Fruit fly (Drosophila melanogaster) whole organism, embryonic: ENCODE results near the gene yl.

ENCODE experiments used
- Bdp1 ChIP-seq: fragments of 200-800 bp; sonication (Bioruptor generic); optimal IDR thresholded peaks from 3 replicates; lab custom pipeline; 2016; ENCODE audit warnings: missing biosample characterization, missing genetic modification characterization
- CG10267 ChIP-seq: fragments of 200-800 bp; sonication (Bioruptor generic); optimal IDR thresholded peaks from 2 replicates; lab custom pipeline; 2018; ENCODE audit warnings: missing biosample characterization, mild to moderate bottlenecking, missing genetic modification characterization, moderate library complexity
- CG11093 ChIP-seq: fragments of 200-800 bp; sonication (Bioruptor generic); IDR thresholded peaks from 3 replicates; pipeline ENCODE4 v1.3.6; 2022; ENCODE audit warnings: missing biosample characterization, missing genetic modification characterization
- CG11560 ChIP-seq: fragments of 200-800 bp; sonication (Bioruptor generic); IDR thresholded peaks from 3 replicates; pipeline ENCODE4 v1.3.6; 2022; ENCODE audit warnings: missing biosample characterization, missing genetic modification characterization
- CG14050 ChIP-seq: fragments of 200-800 bp; sonication (Bioruptor generic); IDR thresholded peaks from 3 replicates; pipeline ENCODE4 v1.3.6; 2022; ENCODE audit warnings: missing biosample characterization, missing genetic modification characterization
- CG1603 ChIP-seq: fragments of 200-800 bp; sonication (Bioruptor generic); optimal IDR thresholded peaks from 2 replicates; lab custom pipeline; 2019; ENCODE audit warnings: missing biosample characterization, mild to moderate bottlenecking, missing genetic modification characterization, moderate library complexity
- CG16815 ChIP-seq: fragments of 200-800 bp; sonication (Bioruptor generic); optimal IDR thresholded peaks from 3 replicates; lab custom pipeline; 2017; ENCODE audit warnings: missing biosample characterization, mild to moderate bottlenecking, missing genetic modification characterization
- CG17361 ChIP-seq: fragments of 200-800 bp; sonication (Bioruptor generic); IDR thresholded peaks from 3 replicates; pipeline ENCODE4 v1.3.6; 2022; ENCODE audit warnings: missing biosample characterization, missing genetic modification characterization
- CG17802 ChIP-seq: fragments of 200-800 bp; sonication (Bioruptor generic); optimal IDR thresholded peaks from 2 replicates; lab custom pipeline; 2018; ENCODE audit warnings: missing biosample characterization, mild to moderate bottlenecking, missing genetic modification characterization, moderate library complexity
- CG30431 ChIP-seq: fragments of 200-800 bp; sonication (Bioruptor generic); optimal IDR thresholded peaks from 2 replicates; lab custom pipeline; 2017; ENCODE audit warnings: missing biosample characterization, missing genetic modification characterization
- CG3065 ChIP-seq: fragments of 200-800 bp; sonication (Bioruptor generic); optimal IDR thresholded peaks from 2 replicates; lab custom pipeline; 2016; ENCODE audit warnings: missing biosample characterization, missing genetic modification characterization
- CG31365 ChIP-seq: fragments of 200-800 bp; sonication (Bioruptor generic); optimal IDR thresholded peaks from 2 replicates; lab custom pipeline; 2018; ENCODE audit warnings: missing biosample characterization, mild to moderate bottlenecking, missing genetic modification characterization
- CG31441 ChIP-seq: fragments of 200-800 bp; sonication (Bioruptor generic); IDR thresholded peaks from 2 replicates; pipeline ENCODE4 v1.3.6; 2022; ENCODE audit warnings: missing biosample characterization, missing genetic modification characterization
- CG3838 ChIP-seq: fragments of 200-800 bp; sonication (Bioruptor generic); optimal IDR thresholded peaks from 3 replicates; lab custom pipeline; 2016; ENCODE audit warnings: missing biosample characterization, missing genetic modification characterization
- CG3995 ChIP-seq: fragments of 200-800 bp; sonication (Bioruptor generic); optimal IDR thresholded peaks from 3 replicates; lab custom pipeline; 2016; ENCODE audit warnings: missing biosample characterization, missing genetic modification characterization
- CG4360 ChIP-seq: fragments of 200-800 bp; sonication (Bioruptor generic); IDR thresholded peaks from 2 replicates; pipeline ENCODE4 v1.3.6; 2022; ENCODE audit warnings: missing biosample characterization, missing genetic modification characterization
- CG4854 ChIP-seq: fragments of 200-800 bp; sonication (Bioruptor generic); optimal IDR thresholded peaks from 2 replicates; lab custom pipeline; 2016; ENCODE audit warnings: missing biosample characterization, missing genetic modification characterization, inconsistent platforms
- CG5245 ChIP-seq: fragments of 200-800 bp; sonication (Bioruptor generic); optimal IDR thresholded peaks from 3 replicates; lab custom pipeline; 2016; ENCODE audit warnings: missing biosample characterization, missing genetic modification characterization
- CG6272 ChIP-seq: fragments of 200-800 bp; sonication (Bioruptor generic); IDR thresholded peaks from 2 replicates; pipeline ENCODE4 v1.3.6; 2022; ENCODE audit warnings: missing biosample characterization, missing genetic modification characterization
- CG6683 ChIP-seq: fragments of 200-800 bp; sonication (Bioruptor generic); optimal IDR thresholded peaks from 2 replicates; lab custom pipeline; 2017; ENCODE audit warnings: missing biosample characterization, mild to moderate bottlenecking, missing genetic modification characterization, missing genetic modification reagents
- CG6689 ChIP-seq: fragments of 200-800 bp; sonication (Bioruptor generic); IDR thresholded peaks from 2 replicates; pipeline ENCODE4 v1.3.6; 2022; ENCODE audit warnings: missing biosample characterization, missing genetic modification characterization
- CG7357 ChIP-seq: fragments of 200-800 bp; sonication (Bioruptor generic); IDR thresholded peaks from 3 replicates; pipeline ENCODE4 v1.3.6; 2022; ENCODE audit warnings: missing biosample characterization, missing genetic modification characterization
- CkIIα-i1 ChIP-seq: fragments of 200-800 bp; sonication (Bioruptor generic); IDR thresholded peaks from 2 replicates; pipeline ENCODE4 v1.3.6; 2022; ENCODE audit warnings: missing biosample characterization, missing genetic modification characterization
- Deaf1 ChIP-seq: fragments of 200-800 bp; optimal IDR thresholded peaks from 3 replicates; lab custom pipeline; 2019; ENCODE audit warnings: missing biosample characterization, mild to moderate bottlenecking, missing genetic modification characterization, moderate library complexity
- E2f1 ChIP-seq: fragments of 200-800 bp; sonication (Bioruptor generic); IDR thresholded peaks from 2 replicates; pipeline ENCODE4 v1.3.6; 2022; ENCODE audit warnings: missing biosample characterization, missing genetic modification characterization
- Fer1 ChIP-seq: fragments of 200-800 bp; sonication (Bioruptor generic); optimal IDR thresholded peaks from 2 replicates; lab custom pipeline; 2017; ENCODE audit warnings: missing biosample characterization, mild to moderate bottlenecking, missing genetic modification characterization
- HHEX ChIP-seq: fragments of 200-800 bp; sonication (Bioruptor generic); optimal IDR thresholded peaks from 3 replicates; lab custom pipeline; 2017; ENCODE audit warnings: missing biosample characterization, mild to moderate bottlenecking, missing genetic modification characterization, missing genetic modification reagents
- HmgZ ChIP-seq: fragments of 200-800 bp; sonication (Bioruptor generic); optimal IDR thresholded peaks from 2 replicates; lab custom pipeline; 2018; ENCODE audit warnings: missing biosample characterization, mild to moderate bottlenecking, missing genetic modification characterization
- Lpt ChIP-seq: fragments of >200 bp; optimal IDR thresholded peaks from 2 replicates; lab custom pipeline; 2018; ENCODE audit warnings: missing biosample characterization, missing genetic modification characterization
- Med ChIP-seq: fragments of 200-800 bp; sonication (Bioruptor generic); peaks from one replicate; lab custom pipeline; 2016; ENCODE audit warnings: missing biosample characterization, missing genetic modification characterization, mild to moderate bottlenecking, inconsistent platforms, moderate library complexity
- Meics ChIP-seq: fragments of 200-800 bp; sonication (Bioruptor generic); optimal IDR thresholded peaks from 2 replicates; lab custom pipeline; 2017; ENCODE audit warnings: missing biosample characterization, mild to moderate bottlenecking, missing genetic modification characterization
- NC2α ChIP-seq: fragments of 200-800 bp; sonication (Bioruptor generic); optimal IDR thresholded peaks from 2 replicates; lab custom pipeline; 2016; ENCODE audit warnings: missing biosample characterization, missing genetic modification characterization
- Oaz ChIP-seq: fragments of 200-800 bp; sonication (Bioruptor generic); IDR thresholded peaks from 2 replicates; pipeline ENCODE4 v1.3.6; 2022; ENCODE audit warnings: missing biosample characterization, missing genetic modification characterization
- Side ChIP-seq: fragments of 200-800 bp; sonication (Bioruptor generic); optimal IDR thresholded peaks from 2 replicates; lab custom pipeline; 2016; ENCODE audit warnings: missing biosample characterization, missing genetic modification characterization
- bigmax ChIP-seq: fragments of 200-800 bp; sonication (Bioruptor generic); optimal IDR thresholded peaks from 2 replicates; lab custom pipeline; 2018; ENCODE audit warnings: missing biosample characterization, mild to moderate bottlenecking, missing genetic modification characterization
- fd102C ChIP-seq: fragments of 200-800 bp; sonication (Bioruptor generic); optimal IDR thresholded peaks from 2 replicates; lab custom pipeline; 2018; ENCODE audit warnings: missing biosample characterization, mild to moderate bottlenecking, missing genetic modification characterization, moderate library complexity
- fu2 ChIP-seq: fragments of 200-800 bp; sonication (Bioruptor generic); optimal IDR thresholded peaks from 2 replicates; lab custom pipeline; 2016; ENCODE audit warnings: missing biosample characterization, missing genetic modification characterization
- h ChIP-seq: fragments of >200 bp; optimal IDR thresholded peaks from 2 replicates; lab custom pipeline; 2017
- hkb ChIP-seq, 2 experiments: fragments of 200-800 bp in 1 of 2; fragments of >200 bp in 1 of 2; sonication (Bioruptor generic) in 1 of 2; IDR thresholded peaks in 1 of 2; optimal IDR thresholded peaks in 1 of 2; 2 replicates each; pipeline versions ENCODE4 v1.3.6 to Lab custom; 2017 to 2022; ENCODE audit warnings: missing biosample characterization in 1 of 2, missing genetic modification characterization in 1 of 2
- jumu ChIP-seq: fragments of 200-800 bp; sonication (Bioruptor generic); optimal IDR thresholded peaks from 3 replicates; lab custom pipeline; 2016; ENCODE audit warnings: missing biosample characterization, missing genetic modification characterization
- kni ChIP-seq: fragments of 200-800 bp; sonication (Bioruptor generic); optimal IDR thresholded peaks from 3 replicates; lab custom pipeline; 2017; ENCODE audit warnings: mild to moderate bottlenecking, missing biosample characterization, missing genetic modification reagents, missing genetic modification characterization
- nerfin-1 ChIP-seq: fragments of 200-800 bp; sonication (Bioruptor generic); optimal IDR thresholded peaks from 3 replicates; lab custom pipeline; 2019; ENCODE audit warnings: missing biosample characterization, mild to moderate bottlenecking, missing genetic modification characterization, moderate library complexity
- nom ChIP-seq: fragments of 200-800 bp; sonication (Bioruptor generic); optimal IDR thresholded peaks from 2 replicates; lab custom pipeline; 2017; ENCODE audit warnings: missing biosample characterization, missing genetic modification characterization, mild to moderate bottlenecking, moderate library complexity, missing genetic modification reagents
- pan ChIP-seq, 4 experiments: fragments of >200 bp in 3 of 4; fragments of 200-800 bp in 1 of 4; sonication (Bioruptor generic) in 1 of 4; optimal IDR thresholded peaks in 3 of 4; IDR thresholded peaks in 1 of 4; 2 replicates each; pipeline versions ENCODE4 v1.3.6 to Lab custom; 2017 to 2022; ENCODE audit warnings: missing biosample characterization in 2 of 4, missing genetic modification characterization in 2 of 4, mixed read lengths in 1 of 4
- pzg ChIP-seq: fragments of 200-800 bp; sonication (Bioruptor generic); optimal IDR thresholded peaks from 3 replicates; lab custom pipeline; 2018; ENCODE audit warnings: missing biosample characterization, mild to moderate bottlenecking, missing genetic modification characterization, moderate library complexity
- seq ChIP-seq: fragments of 200-800 bp; sonication (Bioruptor generic); IDR thresholded peaks from 2 replicates; pipeline ENCODE4 v1.3.6; 2022; ENCODE audit warnings: missing biosample characterization, missing genetic modification characterization
- toy ChIP-seq: fragments of 200-800 bp; sonication (Bioruptor generic); IDR thresholded peaks from 2 replicates; pipeline ENCODE4 v1.3.6; 2022; ENCODE audit warnings: missing biosample characterization, missing genetic modification characterization
- vnd ChIP-seq: fragments of 200-800 bp; sonication (Bioruptor generic); IDR thresholded peaks from 3 replicates; pipeline ENCODE4 v1.3.6; 2022; ENCODE audit warnings: missing biosample characterization, missing genetic modification characterization; ENCODE audit not compliant: partially characterized antibody

Gene yl

DNA sequence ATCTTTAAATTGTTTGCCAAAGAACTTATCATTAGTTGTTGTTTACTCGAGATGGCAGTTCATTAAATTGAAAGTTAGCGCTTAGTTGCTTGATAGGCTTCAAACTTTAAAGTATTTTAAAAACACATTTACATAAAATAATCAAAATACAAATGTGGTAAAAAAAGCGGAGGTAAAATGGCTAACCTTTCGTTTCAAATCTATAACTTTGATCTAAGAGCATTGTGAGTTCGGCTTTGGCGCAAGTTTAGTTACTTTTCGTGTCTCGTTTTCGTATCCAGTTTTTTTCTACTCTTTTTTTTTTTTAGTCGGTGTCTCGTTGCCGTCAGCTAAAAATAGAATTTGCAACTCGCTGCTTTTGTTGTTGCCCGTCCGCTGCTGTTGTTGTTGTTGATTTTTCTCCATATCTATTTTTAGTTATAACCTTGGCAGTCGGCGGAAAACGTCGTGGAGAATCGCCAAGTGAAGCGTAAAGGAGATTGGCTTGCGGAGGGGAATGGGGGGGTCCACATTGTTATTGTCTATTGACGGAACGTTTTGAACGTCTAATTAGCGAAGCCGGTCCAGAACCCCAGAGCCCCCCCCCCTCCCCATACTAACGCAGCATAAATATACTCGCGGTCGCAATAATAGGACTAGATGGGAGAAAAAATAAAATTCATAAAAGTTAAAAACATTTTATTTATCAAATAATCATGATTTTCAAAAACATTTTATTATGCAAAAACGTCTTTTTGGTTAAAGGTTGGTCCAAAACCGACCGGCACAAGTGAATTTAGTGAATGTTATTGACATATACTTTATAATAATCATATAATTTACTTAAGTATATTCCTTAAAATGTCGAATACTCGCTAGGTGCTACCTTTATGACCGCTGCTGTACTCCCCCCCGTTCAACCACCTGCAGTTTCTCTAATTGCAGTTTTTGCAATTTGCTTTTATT lies 21.8 kb downstream of the yl start (continued):
- TF ChIP-seq CG11093 = 0 out of 3 replicates have a peak, but pooled peaks have one; percentile 30
- no peak for TF ChIP-seq CG3838 (GFP tag; lab: Kevin White, UChicago)
- TF ChIP-seq CG4854 = no peak
- no peak for TF ChIP-seq jumu (GFP tag; lab: Kevin White, UChicago)
- no peak for TF ChIP-seq Bdp1 (GFP tag; lab: Kevin White, UChicago)
- TF ChIP-seq CG1603 (tag; lab: Kevin White, UChicago) = no peak
- TF ChIP-seq CG17802 (tag; lab: Kevin White, UChicago) = no peak
- no peak for TF ChIP-seq Side (GFP tag; lab: Kevin White, UChicago)
- TF ChIP-seq nerfin-1 (tag; lab: Kevin White, UChicago) = no peak
- TF ChIP-seq Med (GFP tag; lab: Kevin White, UChicago) = peak; percentile 77
- TF ChIP-seq CG16815 = no peak
- peak; percentile 32; the same call in 1 of the 2 replicates for TF ChIP-seq CG31441 (GFP tag; lab: Robert Waterston, UW)
- TF ChIP-seq E2f1 (GFP tag; lab: Robert Waterston, UW) = 0 out of 2 replicates have a peak, but pooled peaks have one; percentile 23
- no peak for TF ChIP-seq CG3995
- peak; percentile 58 for TF ChIP-seq Fer1 (GFP tag; lab: Kevin White, UChicago)
- TF ChIP-seq CG10267 (tag; lab: Kevin White, UChicago) = no peak
- no peak for TF ChIP-seq CG30431 (GFP tag; lab: Kevin White, UChicago)
- no peak for TF ChIP-seq h
- no peak for TF ChIP-seq CkIIα-i1 (GFP tag; lab: Robert Waterston, UW)
- no peak for TF ChIP-seq bigmax
- no peak for TF ChIP-seq kni (GFP tag; lab: Kevin White, UChicago)
- no peak for TF ChIP-seq vnd
- no peak for TF ChIP-seq Oaz
- TF ChIP-seq CG6272 (GFP tag; lab: Robert Waterston, UW) = no peak
- no peak for TF ChIP-seq NC2α (GFP tag; lab: Kevin White, UChicago)
- peak; percentile 49 for TF ChIP-seq CG6689 (GFP tag; lab: Robert Waterston, UW)
- no peak for TF ChIP-seq CG14050 (GFP tag; lab: Robert Waterston, UW)
- no peak for TF ChIP-seq fd102C
- peak; percentile 26; the same call in 1 of the 3 replicates for TF ChIP-seq CG11560 (tag; lab: Robert Waterston, UW)
- TF ChIP-seq fu2 (GFP tag; lab: Kevin White, UChicago) = no peak
- TF ChIP-seq CG6683 (GFP tag; lab: Kevin White, UChicago) = peak; percentile 18
- TF ChIP-seq CG5245 (GFP tag; lab: Kevin White, UChicago) = no peak
- no peak for TF ChIP-seq CG4360
- TF ChIP-seq toy (GFP tag; lab: Robert Waterston, UW) = no peak
- no peak for TF ChIP-seq Lpt (GFP tag; lab: Kevin White, UChicago)
- peak; percentile 59 for TF ChIP-seq HHEX (GFP tag; lab: Kevin White, UChicago)
- TF ChIP-seq nom (GFP tag; lab: Kevin White, UChicago) = peak; percentile 55
- no peak for TF ChIP-seq pan (optimal IDR thresholded peaks at IDR 0.05; lab: Kevin White, UChicago)
- TF ChIP-seq pan (GFP tag; optimal IDR thresholded peaks at IDR 0.05 in 1 of 2, IDR thresholded peaks at IDR 0.05 in 1 of 2) = peak in 1 of 2 experiments; percentile 42
- TF ChIP-seq pzg (GFP tag; lab: Kevin White, UChicago) = no peak
- TF ChIP-seq HmgZ = no peak
- peak; percentile 45; the same call in 1 of the 2 replicates for TF ChIP-seq seq (GFP tag; lab: Robert Waterston, UW)
- peak; percentile 33; the same call in 2 of the 3 replicates for TF ChIP-seq CG17361 (GFP tag; lab: Robert Waterston, UW)
- TF ChIP-seq Deaf1 = peak; percentile 31
- 0 out of 3 replicates have a peak, but pooled peaks have one; percentile 18 for TF ChIP-seq CG7357 (GFP tag; lab: Robert Waterston, UW)
- no peak for TF ChIP-seq CG3065 (GFP tag; lab: Kevin White, UChicago)
- TF ChIP-seq CG31365 = no peak
- TF ChIP-seq Meics (GFP tag; lab: Kevin White, UChicago) = peak; percentile 57
- TF ChIP-seq hkb (optimal IDR thresholded peaks at IDR 0.05; lab: Kevin White, UChicago) = no peak
- peak; percentile 45; the same call in 1 of the 2 replicates for TF ChIP-seq hkb (GFP tag; IDR thresholded peaks at IDR 0.05; lab: Robert Waterston, UW)
